Worm (Caenorhabditis elegans): ENCODE measurements around the gene F56F11.2.

- TF ChIP-seq dpl-1 (GFP tag; optimal IDR thresholded peaks at IDR 0.05) (no peak), lin-29 (GFP tag; IDR thresholded peaks at IDR 0.05) (no peak), ceh-28 (tag; optimal IDR thresholded peaks at IDR 0.05) (no peak), ces-1 (GFP tag; optimal IDR thresholded peaks at IDR 0.05) (no peak), nhr-237 (tag; optimal IDR thresholded peaks at IDR 0.05) (no peak), ama-1 (optimal IDR thresholded peaks at IDR 0.05) (no peak)
Measured at ce11 chrIII:2868416-2868815, 13.7 kb upstream of the F56F11.2 start.

Data from whole organism, L4 larva.